Worm (Caenorhabditis elegans) whole organism, L4 larva: ENCODE results near the gene dgk-4.

Experiments
- D1046.2 ChIP-seq: fragments of 200-800 bp; sonication (Bioruptor generic); IDR thresholded peaks from 2 replicates; pipeline ENCODE4 v1.3.6; 2022; ENCODE audit warnings: missing genetic modification characterization, missing compliant biosample characterization
- F10B5.3 ChIP-seq: sonication (generic microtip); optimal IDR thresholded peaks from 2 replicates; lab custom pipeline; 2016; ENCODE audit warnings: mild to moderate bottlenecking, missing genetic modification characterization, missing compliant biosample characterization
- F44E2.7 ChIP-seq: fragments of 200-800 bp; sonication (Bioruptor generic); IDR thresholded peaks from 2 replicates; pipeline ENCODE4 v2.1.2; 2022; ENCODE audit warnings: missing genetic modification characterization, missing compliant biosample characterization
- T20F7.1 ChIP-seq: fragments of 200-800 bp; sonication (Bioruptor generic); optimal IDR thresholded peaks from 2 replicates; lab custom pipeline; 2018; ENCODE audit warnings: mild to moderate bottlenecking, missing genetic modification characterization, missing compliant biosample characterization
- T26A8.4 ChIP-seq: fragments of 200-800 bp; sonication (Bioruptor generic); IDR thresholded peaks from 2 replicates; pipeline ENCODE4 v1.3.6; 2022; ENCODE audit warnings: missing genetic modification characterization, missing compliant biosample characterization
- Y5F2A.4 ChIP-seq: fragments of 200-800 bp; sonication (Bioruptor generic); optimal IDR thresholded peaks from 2 replicates; lab custom pipeline; 2018; ENCODE audit warnings: mild to moderate bottlenecking, missing genetic modification characterization, missing compliant biosample characterization
- ZK337.2 ChIP-seq: fragments of 200-800 bp; sonication (Bioruptor generic); IDR thresholded peaks from 2 replicates; pipeline ENCODE4 v1.3.6; 2022; ENCODE audit warnings: missing genetic modification reagents, missing genetic modification characterization, missing compliant biosample characterization
- aha-1 ChIP-seq: fragments of 150-350 bp; peaks from one replicate; lab custom pipeline; 2014; ENCODE audit warnings: missing biosample characterization, missing genetic modification characterization
- ceh-62 ChIP-seq: sonication (generic microtip); optimal IDR thresholded peaks from 2 replicates; lab custom pipeline; 2017; ENCODE audit warnings: missing biosample characterization, missing genetic modification characterization
- ceh-82 ChIP-seq: sonication (generic microtip); optimal IDR thresholded peaks from 2 replicates; lab custom pipeline; 2017; ENCODE audit warnings: missing biosample characterization, missing genetic modification characterization
- daf-12 ChIP-seq: fragments of 150-350 bp; optimal IDR thresholded peaks from 2 replicates; lab custom pipeline; 2014; ENCODE audit warnings: missing biosample characterization, missing genetic modification reagents, missing genetic modification characterization
- daf-16 ChIP-seq, 3 experiments: sonication (generic microtip); optimal IDR thresholded peaks; 2 replicates each; lab custom pipeline; 2016 to 2017; ENCODE audit warnings: missing genetic modification characterization in 3 of 3, missing genetic modification reagents in 3 of 3, mild to moderate bottlenecking in 2 of 3, missing compliant biosample characterization in 2 of 3, missing biosample characterization in 1 of 3, moderate library complexity in 1 of 3
- daf-8 ChIP-seq: fragments of 200-800 bp; sonication (Bioruptor generic); IDR thresholded peaks from 2 replicates; pipeline ENCODE4 v1.3.6; 2022; ENCODE audit warnings: missing genetic modification characterization, missing compliant biosample characterization
- dmd-6 ChIP-seq: fragments of 200-800 bp; sonication (Bioruptor generic); IDR thresholded peaks from 2 replicates; pipeline ENCODE4 v1.3.6; 2022; ENCODE audit warnings: missing genetic modification reagents, missing genetic modification characterization, missing compliant biosample characterization
- dmd-8 ChIP-seq: fragments of 200-800 bp; sonication (Bioruptor generic); IDR thresholded peaks from 2 replicates; pipeline ENCODE4 v1.3.6; 2022; ENCODE audit warnings: missing genetic modification characterization, missing compliant biosample characterization
- dve-1 ChIP-seq: sonication (generic microtip); optimal IDR thresholded peaks from 2 replicates; lab custom pipeline; 2017; ENCODE audit warnings: antibody characterized with exemption, mild to moderate bottlenecking, missing genetic modification characterization, missing compliant biosample characterization; ENCODE audit not compliant: insufficient read depth
- egl-27 ChIP-seq: sonication (generic microtip); optimal IDR thresholded peaks from 3 replicates; lab custom pipeline; 2017; ENCODE audit warnings: missing biosample characterization, missing genetic modification reagents, missing genetic modification characterization
- egl-43 ChIP-seq: fragments of 200-800 bp; sonication (Bioruptor generic); IDR thresholded peaks from 2 replicates; pipeline ENCODE4 v1.3.6; 2022; ENCODE audit warnings: missing genetic modification reagents, missing genetic modification characterization, missing compliant biosample characterization
- hif-1 ChIP-seq, 2 experiments: sonication (generic microtip); optimal IDR thresholded peaks; 2 replicates each; lab custom pipeline; 2016 to 2017; ENCODE audit warnings: missing compliant biosample characterization in 2 of 2, missing genetic modification characterization in 2 of 2, missing genetic modification reagents in 2 of 2, missing genotype in 2 of 2, mild to moderate bottlenecking in 1 of 2
- hlh-11 ChIP-seq: fragments of 200-800 bp; sonication (Bioruptor generic); optimal IDR thresholded peaks from 2 replicates; lab custom pipeline; 2018; ENCODE audit warnings: mild to moderate bottlenecking, missing genetic modification characterization, missing compliant biosample characterization
- hlh-30 ChIP-seq: sonication (generic microtip); optimal IDR thresholded peaks from 2 replicates; lab custom pipeline; 2017; ENCODE audit warnings: antibody characterized with exemption, mild to moderate bottlenecking, missing genetic modification characterization, missing compliant biosample characterization; ENCODE audit not compliant: insufficient read depth
- lin-1 ChIP-seq: fragments of 200-800 bp; sonication (Bioruptor generic); IDR thresholded peaks from 2 replicates; pipeline ENCODE4 v1.3.6; 2022; ENCODE audit warnings: missing genetic modification reagents, missing genetic modification characterization, missing compliant biosample characterization
- lin-15B ChIP-seq: fragments of 150-350 bp; sonication (generic microtip); optimal IDR thresholded peaks from 3 replicates; lab custom pipeline; 2014; ENCODE audit warnings: missing biosample characterization, missing genetic modification characterization
- lin-29 ChIP-seq: fragments of 200-800 bp; sonication (Bioruptor generic); IDR thresholded peaks from 2 replicates; pipeline ENCODE4 v1.3.6; 2022; ENCODE audit warnings: missing genetic modification reagents, missing genetic modification characterization, missing compliant biosample characterization
- lin-38 ChIP-seq: fragments of 200-800 bp; sonication (Bioruptor generic); IDR thresholded peaks from 2 replicates; pipeline ENCODE4 v1.3.6; 2022; ENCODE audit warnings: missing genetic modification reagents, missing genetic modification characterization, missing compliant biosample characterization
- lir-3 ChIP-seq: sonication (generic microtip); optimal IDR thresholded peaks from 2 replicates; lab custom pipeline; 2016; ENCODE audit warnings: mild to moderate bottlenecking, missing genetic modification characterization, missing compliant biosample characterization
- madf-5 ChIP-seq, 2 experiments: fragments of 200-800 bp; sonication (Bioruptor generic); IDR thresholded peaks; 2 replicates each; pipeline ENCODE4 v1.3.6; 2022; ENCODE audit warnings: missing compliant biosample characterization in 2 of 2, missing genetic modification characterization in 2 of 2
- madf-9 ChIP-seq: fragments of 200-800 bp; sonication (Bioruptor generic); conservative IDR thresholded peaks from 2 replicates; pipeline ENCODE4 v1.3.6; 2022; ENCODE audit warnings: missing genetic modification reagents, missing genetic modification characterization, missing compliant biosample characterization
- mdt-29 ChIP-seq: fragments of 200-800 bp; sonication (Bioruptor generic); IDR thresholded peaks from 2 replicates; pipeline ENCODE4 v1.3.6; 2022; ENCODE audit warnings: missing genetic modification reagents, missing genetic modification characterization, missing compliant biosample characterization
- mes-2 ChIP-seq: sonication (generic microtip); optimal IDR thresholded peaks from 2 replicates; lab custom pipeline; 2016; ENCODE audit warnings: missing genotype, mild to moderate bottlenecking, missing genetic modification characterization, missing compliant biosample characterization; ENCODE audit not compliant: poor library complexity, severe bottlenecking
- mxl-2 ChIP-seq: fragments of 200-800 bp; sonication (Bioruptor generic); conservative IDR thresholded peaks from 2 replicates; pipeline ENCODE4 v1.3.6; 2022; ENCODE audit warnings: missing genetic modification reagents, missing genetic modification characterization, missing compliant biosample characterization
- mxl-3 ChIP-seq: fragments of 200-800 bp; sonication (Bioruptor generic); optimal IDR thresholded peaks from 2 replicates; lab custom pipeline; 2018; ENCODE audit warnings: mild to moderate bottlenecking, missing genetic modification characterization, missing compliant biosample characterization
- nhr-10 ChIP-seq: fragments of 150-350 bp; optimal IDR thresholded peaks from 2 replicates; lab custom pipeline; 2014; ENCODE audit warnings: missing biosample characterization, missing genetic modification characterization
- nhr-102 ChIP-seq: sonication (generic microtip); optimal IDR thresholded peaks from 2 replicates; lab custom pipeline; 2016; ENCODE audit warnings: mild to moderate bottlenecking, missing genetic modification characterization, moderate library complexity, missing compliant biosample characterization
- nhr-111 ChIP-seq: fragments of 200-800 bp; sonication (Bioruptor generic); optimal IDR thresholded peaks from 2 replicates; lab custom pipeline; 2018; ENCODE audit warnings: mild to moderate bottlenecking, missing genetic modification characterization, missing compliant biosample characterization
- nhr-28 ChIP-seq: fragments of 150-350 bp; optimal IDR thresholded peaks from 2 replicates; lab custom pipeline; 2014; ENCODE audit warnings: missing biosample characterization, missing genetic modification characterization
- nhr-48 ChIP-seq: sonication (generic microtip); optimal IDR thresholded peaks from 2 replicates; lab custom pipeline; 2016; ENCODE audit warnings: mild to moderate bottlenecking, missing genetic modification characterization, missing compliant biosample characterization
- nhr-6 ChIP-seq: fragments of 150-350 bp; optimal IDR thresholded peaks from 2 replicates; lab custom pipeline; 2014; ENCODE audit warnings: missing biosample characterization, missing genetic modification characterization
- nhr-76 ChIP-seq: fragments of 150-350 bp; optimal IDR thresholded peaks from 2 replicates; lab custom pipeline; 2014; ENCODE audit warnings: missing biosample characterization, missing genetic modification characterization
- nhr-77 ChIP-seq: fragments of 150-350 bp; optimal IDR thresholded peaks from 2 replicates; lab custom pipeline; 2014; ENCODE audit warnings: missing biosample characterization, missing genetic modification characterization
- php-3 ChIP-seq: fragments of 200-800 bp; sonication (Bioruptor generic); IDR thresholded peaks from 2 replicates; pipeline ENCODE4 v1.3.6; 2022; ENCODE audit warnings: missing genetic modification reagents, missing genetic modification characterization, missing compliant biosample characterization
- pqm-1 ChIP-seq: sonication (generic microtip); optimal IDR thresholded peaks from 2 replicates; lab custom pipeline; 2017; ENCODE audit warnings: missing biosample characterization, missing genetic modification characterization
- sdz-12 ChIP-seq: fragments of 200-800 bp; sonication (Bioruptor generic); optimal IDR thresholded peaks from 2 replicates; lab custom pipeline; 2018; ENCODE audit warnings: mild to moderate bottlenecking, missing genetic modification characterization, missing compliant biosample characterization
- snpc-4 ChIP-seq: fragments of 150-350 bp; optimal IDR thresholded peaks from 2 replicates; lab custom pipeline; 2014; ENCODE audit warnings: missing biosample characterization, missing genetic modification characterization
- tra-1 ChIP-seq: fragments of 200-800 bp; sonication (Bioruptor generic); IDR thresholded peaks from 2 replicates; pipeline ENCODE4 v1.3.6; 2022; ENCODE audit warnings: missing genetic modification reagents, missing genetic modification characterization, missing compliant biosample characterization
- zag-1 ChIP-seq: fragments of 150-350 bp; optimal IDR thresholded peaks from 2 replicates; lab custom pipeline; 2014; ENCODE audit warnings: missing biosample characterization, missing genetic modification characterization
- zip-2 ChIP-seq: fragments of 150-350 bp; optimal IDR thresholded peaks from 2 replicates; lab custom pipeline; 2014; ENCODE audit warnings: missing biosample characterization, missing genetic modification characterization

dgk-4 gene

ce11 chrIV:8631033-8631432 is at the start of gene dgk-4:
Gene dgk-4 (plus strand): TSS chrIV:8631333.
- TF ChIP-seq F44E2.7 (GFP tag; lab: Robert Waterston, UW) (no peak), Y5F2A.4 (GFP tag; lab: Kevin White, UChicago) (no peak), egl-27 (no peak)

ce11 chrIV:8585076-8586033 is 45.8 kb upstream of the dgk-4 start, which contains the start of gene catp-7:
Gene catp-7 (plus strand): TSS chrIV:8585983.
- TF ChIP-seq aha-1 (peak; percentile 38), pqm-1 (tag; lab: Kevin White, UChicago) (peak; percentile 65), dve-1 (peak; percentile 64), lin-29 (GFP tag; lab: Robert Waterston, UW) (no peak), D1046.2 (no peak), lin-38 (no peak), nhr-6 (no peak), lin-1 (peak; percentile 11; the same call in 1 of the 2 replicates), hif-1 (tag; optimal IDR thresholded peaks at IDR 0.05; lab: Kevin White, UChicago) (peak in 1 of 2 experiments; percentile 33), mxl-3 (GFP tag; lab: Kevin White, UChicago) (no peak), hlh-30 (tag; lab: Kevin White, UChicago) (peak; percentile 69), T20F7.1 (GFP tag; lab: Kevin White, UChicago) (peak; percentile 36), nhr-102 (tag; lab: Kevin White, UChicago) (peak; percentile 58), daf-12 (no peak), snpc-4 (tag; lab: Kevin White, UChicago) (no peak), tra-1 (GFP tag; lab: Robert Waterston, UW) (0 out of 2 replicates have a peak, but pooled peaks have one; percentile 6), nhr-28 (peak; percentile 94), hlh-11 (tag; lab: Kevin White, UChicago) (peak; percentile 77), daf-16 (GFP tag; optimal IDR thresholded peaks at IDR 0.05; lab: Kevin White, UChicago) (no peak), daf-16 (tag; optimal IDR thresholded peaks at IDR 0.05; lab: Kevin White, UChicago) (peak; percentile 88), mes-2 (peak; percentile 3), nhr-48 (tag; lab: Kevin White, UChicago) (peak; percentile 39), nhr-10 (tag; lab: Kevin White, UChicago) (peak; percentile 74), egl-43 (GFP tag; lab: Robert Waterston, UW) (no peak), nhr-77 (peak; percentile 1), ZK337.2 (GFP tag; lab: Robert Waterston, UW) (no peak), nhr-111 (GFP tag; lab: Kevin White, UChicago) (no peak)

- TF ChIP-seq dmd-6 (peak; percentile 53), madf-9 (GFP tag; lab: Robert Waterston, UW) (no peak), nhr-102 (tag; lab: Kevin White, UChicago) (peak; percentile 21), nhr-10 (tag; lab: Kevin White, UChicago) (no peak), lin-38 (no peak), nhr-76 (no peak), ceh-82 (tag; lab: Kevin White, UChicago) (no peak), F10B5.3 (no peak), php-3 (GFP tag; lab: Robert Waterston, UW) (0 out of 2 replicates have a peak, but pooled peaks have one; percentile 12), madf-5 (GFP tag; IDR thresholded peaks at IDR 0.05; lab: Robert Waterston, UW) (no peak), lir-3 (tag; lab: Kevin White, UChicago) (no peak), mdt-29 (GFP tag; lab: Robert Waterston, UW) (no peak), daf-8 (GFP tag; lab: Robert Waterston, UW) (no peak), D1046.2 (no peak), dmd-8 (GFP tag; lab: Robert Waterston, UW) (no peak), lin-15B (no peak), zip-2 (no peak), sdz-12 (no peak), mxl-2 (GFP tag; lab: Robert Waterston, UW) (no peak), zag-1 (tag; lab: Kevin White, UChicago) (no peak), mes-2 (no peak), T26A8.4 (GFP tag; lab: Robert Waterston, UW) (no peak), ceh-62 (no peak)
These were observed 44.1 kb upstream of the dgk-4 start for ce11 chrIV:8587057-8587456.
